Worm (Caenorhabditis elegans) whole organism, L1 larva: ENCODE measurements around the gene crn-2.

Experiments used
- C16A3.4 ChIP-seq: fragments of 150-350 bp; optimal IDR thresholded peaks from 2 replicates; lab custom pipeline; 2014; ENCODE audit warnings: missing biosample characterization, missing genetic modification characterization
- Y116A8C.19 ChIP-seq: sonication (generic microtip); optimal IDR thresholded peaks from 2 replicates; lab custom pipeline; 2016; ENCODE audit warnings: missing compliant biosample characterization, missing genetic modification characterization, borderline replicate concordance
- aly-2 ChIP-seq: fragments of 150-350 bp; optimal IDR thresholded peaks from 2 replicates; lab custom pipeline; 2014; ENCODE audit warnings: missing biosample characterization, missing genetic modification characterization
- ama-1 ChIP-seq: fragments of 150-350 bp; optimal IDR thresholded peaks from 2 replicates; lab custom pipeline; 2014
- blmp-1 ChIP-seq: fragments of 150-350 bp; optimal IDR thresholded peaks from 2 replicates; lab custom pipeline; 2014; ENCODE audit warnings: missing biosample characterization, missing genetic modification characterization
- ceh-88 ChIP-seq: fragments of 200-800 bp; sonication (Bioruptor generic); IDR thresholded peaks from 2 replicates; pipeline ENCODE4 v1.3.6; 2022; ENCODE audit warnings: missing genetic modification characterization, missing compliant biosample characterization
- ces-1 ChIP-seq: fragments of 150-350 bp; optimal IDR thresholded peaks from 2 replicates; lab custom pipeline; 2014; ENCODE audit warnings: missing biosample characterization, missing genetic modification reagents, missing genetic modification characterization
- dpl-1 ChIP-seq, 3 experiments: fragments of 150-350 bp in 2 of 3; sonication (generic microtip) in 1 of 3; optimal IDR thresholded peaks; 2 replicates each; lab custom pipeline; 2014 to 2017; ENCODE audit warnings: missing biosample characterization in 3 of 3, missing genetic modification characterization in 3 of 3, missing genetic modification reagents in 3 of 3
- dsc-1 ChIP-seq: sonication (generic microtip); optimal IDR thresholded peaks from 2 replicates; lab custom pipeline; 2016; ENCODE audit warnings: mild to moderate bottlenecking, missing genetic modification characterization, missing compliant biosample characterization
- efl-1 ChIP-seq, 4 experiments: fragments of 150-350 bp; optimal IDR thresholded peaks in 3 of 4; peaks in 1 of 4; 1 replicate in 1 of 4; 2 replicates in 3 of 4; lab custom pipeline; 2014; ENCODE audit warnings: missing biosample characterization in 2 of 4, missing genetic modification characterization in 2 of 4, missing genetic modification reagents in 2 of 4
- efl-3 ChIP-seq: fragments of 200-800 bp; sonication (Bioruptor generic); optimal IDR thresholded peaks from 2 replicates; lab custom pipeline; 2018; ENCODE audit warnings: mild to moderate bottlenecking, missing genetic modification characterization, missing compliant biosample characterization
- egl-13 ChIP-seq: sonication (generic microtip); optimal IDR thresholded peaks from 2 replicates; lab custom pipeline; 2016; ENCODE audit warnings: missing genotype, missing genetic modification reagents, missing genetic modification characterization, missing compliant biosample characterization
- ets-5 ChIP-seq: fragments of 200-800 bp; sonication (Bioruptor generic); IDR thresholded peaks from 2 replicates; pipeline ENCODE4 v1.3.6; 2022; ENCODE audit warnings: missing genetic modification characterization, missing compliant biosample characterization
- fkh-4 ChIP-seq: sonication (generic microtip); optimal IDR thresholded peaks from 2 replicates; lab custom pipeline; 2016; ENCODE audit warnings: missing compliant biosample characterization, missing genetic modification characterization, borderline replicate concordance
- fkh-8 ChIP-seq: sonication (generic microtip); optimal IDR thresholded peaks from 2 replicates; lab custom pipeline; 2016; ENCODE audit warnings: mild to moderate bottlenecking, missing genetic modification characterization, missing compliant biosample characterization
- grh-1 ChIP-seq: fragments of 200-800 bp; sonication (Bioruptor generic); IDR thresholded peaks from 2 replicates; pipeline ENCODE4 v1.3.6; 2022; ENCODE audit warnings: missing genetic modification reagents, missing genetic modification characterization, missing compliant biosample characterization
- hlh-4 ChIP-seq: sonication (generic microtip); optimal IDR thresholded peaks from 2 replicates; lab custom pipeline; 2016; ENCODE audit warnings: mild to moderate bottlenecking, missing genetic modification characterization, missing compliant biosample characterization
- irx-1 ChIP-seq: sonication (generic microtip); optimal IDR thresholded peaks from 2 replicates; lab custom pipeline; 2016; ENCODE audit warnings: missing genetic modification characterization, missing compliant biosample characterization
- jun-1 ChIP-seq: fragments of 150-350 bp; optimal IDR thresholded peaks from 2 replicates; lab custom pipeline; 2014; ENCODE audit warnings: missing biosample characterization, missing genetic modification reagents, missing genetic modification characterization
- lin-13 ChIP-seq: fragments of 150-350 bp; optimal IDR thresholded peaks from 2 replicates; lab custom pipeline; 2014; ENCODE audit warnings: missing biosample characterization, missing genetic modification reagents, missing genetic modification characterization
- lin-14 ChIP-seq: fragments of 200-800 bp; sonication (Bioruptor generic); optimal IDR thresholded peaks from 2 replicates; lab custom pipeline; 2018; ENCODE audit warnings: mild to moderate bottlenecking, missing genetic modification characterization, moderate library complexity, missing compliant biosample characterization
- lin-15B ChIP-seq: fragments of 150-350 bp; sonication (generic microtip); optimal IDR thresholded peaks from 3 replicates; lab custom pipeline; 2014; ENCODE audit warnings: missing biosample characterization, missing genetic modification characterization
- lin-39 ChIP-seq: fragments of 150-350 bp; optimal IDR thresholded peaks from 2 replicates; lab custom pipeline; 2014; ENCODE audit warnings: missing biosample characterization, missing genetic modification reagents, missing genetic modification characterization
- lir-3 ChIP-seq: sonication (generic microtip); optimal IDR thresholded peaks from 2 replicates; lab custom pipeline; 2016; ENCODE audit warnings: mild to moderate bottlenecking, missing genetic modification characterization, moderate library complexity, missing compliant biosample characterization; ENCODE audit not compliant: poor library complexity
- lsy-2 ChIP-seq, 2 experiments: fragments of 150-350 bp; optimal IDR thresholded peaks; 2 replicates each; lab custom pipeline; 2014; ENCODE audit warnings: missing biosample characterization in 2 of 2, missing genetic modification characterization in 2 of 2
- mab-9 ChIP-seq: fragments of 200-800 bp; sonication (Bioruptor generic); IDR thresholded peaks from 2 replicates; pipeline ENCODE4 v1.3.6; 2022; ENCODE audit warnings: missing genetic modification reagents, missing genetic modification characterization, missing compliant biosample characterization
- mdl-1 ChIP-seq, 2 experiments: fragments of 150-350 bp; optimal IDR thresholded peaks; 2 replicates each; lab custom pipeline; 2014 to 2017; ENCODE audit warnings: missing biosample characterization in 2 of 2, missing genetic modification characterization in 2 of 2, inconsistent platforms in 1 of 2
- mef-2 ChIP-seq: fragments of 150-350 bp; optimal IDR thresholded peaks from 2 replicates; lab custom pipeline; 2014; ENCODE audit warnings: missing biosample characterization, missing genetic modification characterization
- mep-1 ChIP-seq: fragments of 150-350 bp; optimal IDR thresholded peaks from 2 replicates; lab custom pipeline; 2014; ENCODE audit warnings: missing biosample characterization, missing genetic modification characterization
- nhr-11 ChIP-seq: fragments of 150-350 bp; optimal IDR thresholded peaks from 2 replicates; lab custom pipeline; 2014; ENCODE audit warnings: missing biosample characterization, missing genetic modification characterization
- nhr-20 ChIP-seq: sonication (generic microtip); optimal IDR thresholded peaks from 2 replicates; lab custom pipeline; 2016; ENCODE audit warnings: mild to moderate bottlenecking, missing genetic modification characterization, missing compliant biosample characterization
- nhr-237 ChIP-seq: fragments of 150-350 bp; optimal IDR thresholded peaks from 2 replicates; lab custom pipeline; 2014; ENCODE audit warnings: missing biosample characterization, missing genetic modification characterization
- nhr-84 ChIP-seq: sonication (generic microtip); optimal IDR thresholded peaks from 2 replicates; lab custom pipeline; 2017; ENCODE audit warnings: missing biosample characterization, missing genetic modification characterization
- pag-3 ChIP-seq: sonication (generic microtip); optimal IDR thresholded peaks from 2 replicates; lab custom pipeline; 2017; ENCODE audit warnings: missing genetic modification characterization, mild to moderate bottlenecking, missing compliant biosample characterization, antibody characterized with exemption, borderline replicate concordance; ENCODE audit not compliant: insufficient read depth
- pax-3 ChIP-seq: fragments of 200-800 bp; sonication (Bioruptor generic); optimal IDR thresholded peaks from 2 replicates; lab custom pipeline; 2018; ENCODE audit warnings: mild to moderate bottlenecking, missing genetic modification characterization, moderate library complexity, missing compliant biosample characterization
- pqm-1 ChIP-seq: sonication (generic microtip); optimal IDR thresholded peaks from 3 replicates; lab custom pipeline; 2017; ENCODE audit warnings: missing biosample characterization, missing genetic modification characterization
- rnt-1 ChIP-seq: sonication (generic microtip); optimal IDR thresholded peaks from 2 replicates; lab custom pipeline; 2016; ENCODE audit warnings: mild to moderate bottlenecking, missing genetic modification characterization, moderate library complexity, missing compliant biosample characterization
- snpc-4 ChIP-seq: fragments of 150-350 bp; optimal IDR thresholded peaks from 2 replicates; lab custom pipeline; 2014; ENCODE audit warnings: missing biosample characterization, missing genetic modification characterization
- snu-23 ChIP-seq: sonication (generic microtip); optimal IDR thresholded peaks from 2 replicates; lab custom pipeline; 2016; ENCODE audit warnings: missing genetic modification characterization, missing compliant biosample characterization
- sptf-1 ChIP-seq: fragments of 150-350 bp; optimal IDR thresholded peaks from 2 replicates; lab custom pipeline; 2014; ENCODE audit warnings: missing biosample characterization, missing genetic modification characterization
- unc-130 ChIP-seq: fragments of 150-350 bp; optimal IDR thresholded peaks from 2 replicates; lab custom pipeline; 2017; ENCODE audit warnings: missing biosample characterization, missing genetic modification characterization, inconsistent platforms
- unc-30 ChIP-seq: sonication (generic microtip); optimal IDR thresholded peaks from 2 replicates; lab custom pipeline; 2017; ENCODE audit warnings: missing biosample characterization, missing genetic modification characterization
- ztf-4 ChIP-seq: fragments of 150-350 bp; optimal IDR thresholded peaks from 2 replicates; lab custom pipeline; 2014; ENCODE audit warnings: missing biosample characterization, missing genetic modification characterization

crn-2 gene

ce11 chrV:5620040-5620439, 25.6 kb downstream of the crn-2 start, which contains the start of gene memb-2:
TSS of gene memb-2 (minus strand) at chrV:5620140.
- no peak for TF ChIP-seq mep-1 (tag; lab: Kevin White, UChicago)
- TF ChIP-seq ces-1: no peak
- no peak for TF ChIP-seq hlh-4 (tag; lab: Kevin White, UChicago)
- no peak for TF ChIP-seq nhr-20
- TF ChIP-seq lin-39: no peak
- no peak for TF ChIP-seq lin-13 (GFP tag; lab: Kevin White, UChicago)
- TF ChIP-seq ceh-88 (GFP tag; lab: Robert Waterston, UW): no peak
- TF ChIP-seq grh-1: no peak
- no peak for TF ChIP-seq blmp-1 (tag; lab: Kevin White, UChicago)
- no peak for TF ChIP-seq efl-1 (optimal IDR thresholded peaks at IDR 0.05; lab: Kevin White, UChicago)
- TF ChIP-seq efl-1 (GFP tag; optimal IDR thresholded peaks at IDR 0.05 in 1 of 2; lab: Kevin White, UChicago): no peak
- no peak for TF ChIP-seq unc-130 (tag; lab: Kevin White, UChicago)
- no peak for TF ChIP-seq pax-3
- TF ChIP-seq lir-3 (tag; lab: Kevin White, UChicago): no peak
- no peak for TF ChIP-seq snu-23

- TF ChIP-seq fkh-8 (tag; lab: Kevin White, UChicago): no peak
- TF ChIP-seq ztf-4 (tag; lab: Kevin White, UChicago): no peak
- TF ChIP-seq ets-5 (GFP tag; lab: Robert Waterston, UW): no peak
- TF ChIP-seq C16A3.4: no peak
- TF ChIP-seq lir-3 (tag; lab: Kevin White, UChicago): no peak
- no peak for TF ChIP-seq egl-13 (tag; lab: Kevin White, UChicago)
- TF ChIP-seq fkh-4: no peak
- TF ChIP-seq sptf-1: no peak
- no peak for TF ChIP-seq lsy-2 (tag; optimal IDR thresholded peaks at IDR 0.05; lab: Kevin White, UChicago)
- TF ChIP-seq mdl-1 (tag; optimal IDR thresholded peaks at IDR 0.05; lab: Kevin White, UChicago): no peak
Observed at ce11 chrV:5621390-5621789, 27.0 kb downstream of the crn-2 start, which contains the start of gene M03E7.1. TSS of gene M03E7.1 (plus strand) at chrV:5621690.

ce11 chrV:5628014-5628413, 33.6 kb downstream of the crn-2 start:
- no peak for TF ChIP-seq mef-2 (tag; lab: Kevin White, UChicago)
- no peak for TF ChIP-seq aly-2 (tag; lab: Kevin White, UChicago)
- TF ChIP-seq pax-3: no peak
- TF ChIP-seq efl-3 (GFP tag; lab: Kevin White, UChicago): no peak
- TF ChIP-seq dsc-1 (tag; lab: Kevin White, UChicago): no peak
- no peak for TF ChIP-seq ceh-88 (GFP tag; lab: Robert Waterston, UW)
- TF ChIP-seq jun-1: no peak
- no peak for TF ChIP-seq pag-3
- no peak for TF ChIP-seq lin-15B (tag; lab: Kevin White, UChicago)
- no peak for TF ChIP-seq ama-1 (lab: Kevin White, UChicago)
- no peak for TF ChIP-seq ces-1
- no peak for TF ChIP-seq nhr-237 (tag; lab: Kevin White, UChicago)
- TF ChIP-seq Y116A8C.19 (tag; lab: Kevin White, UChicago): no peak
- no peak for TF ChIP-seq fkh-4
- TF ChIP-seq mep-1 (tag; lab: Kevin White, UChicago): no peak
- TF ChIP-seq dpl-1 (GFP tag; optimal IDR thresholded peaks at IDR 0.05; lab: Kevin White, UChicago): no peak

- TF ChIP-seq dsc-1 (tag; lab: Kevin White, UChicago) (no peak), irx-1 (no peak), pqm-1 (tag; lab: Kevin White, UChicago) (no peak), snpc-4 (tag; lab: Kevin White, UChicago) (no peak), lin-14 (no peak), rnt-1 (tag; lab: Kevin White, UChicago) (no peak), unc-30 (tag; lab: Kevin White, UChicago) (no peak), nhr-11 (tag; lab: Kevin White, UChicago) (no peak), lin-13 (GFP tag; lab: Kevin White, UChicago) (no peak), nhr-237 (tag; lab: Kevin White, UChicago) (no peak), mab-9 (no peak), nhr-84 (tag; lab: Kevin White, UChicago) (no peak)
Observed at ce11 chrV:5630792-5631191, 36.4 kb downstream of the crn-2 start, which contains the start of gene acy-4. TSS of gene acy-4 (minus strand) at chrV:5630892.
